Worm (Caenorhabditis elegans): Measurements from ENCODE around the gene srb-1.

DNA sequence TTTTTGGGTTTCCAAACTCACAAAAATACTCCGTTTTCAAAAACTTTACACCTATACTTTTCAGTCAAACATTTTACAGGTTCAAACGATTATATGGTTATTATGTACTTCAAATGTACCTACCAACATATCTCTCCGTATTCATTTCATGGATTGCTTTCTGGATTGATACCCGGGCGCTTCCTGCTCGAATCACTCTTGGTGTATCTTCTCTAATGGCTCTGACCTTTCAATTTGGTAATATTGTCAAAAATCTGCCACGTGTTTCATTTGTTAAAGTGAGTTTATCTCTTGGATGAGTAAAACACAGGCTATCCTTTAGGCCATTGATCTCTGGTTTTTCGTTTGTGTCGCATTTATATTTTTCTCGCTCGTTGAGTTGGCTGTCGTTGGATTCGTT, 39.0 kb downstream of the srb-1 start:
- no peak for TF ChIP-seq ama-1 (optimal IDR thresholded peaks at IDR 0.05)
- no peak for TF ChIP-seq pes-1 (GFP tag; IDR thresholded peaks at IDR 0.05)
- TF ChIP-seq aly-1 (tag; optimal IDR thresholded peaks at IDR 0.05): no peak
- TF ChIP-seq ceh-13 (GFP tag; optimal IDR thresholded peaks at IDR 0.05): no peak
- TF ChIP-seq flt-1 (GFP tag; IDR thresholded peaks at IDR 0.05): no peak
- no peak for TF ChIP-seq ceh-36 (tag; optimal IDR thresholded peaks at IDR 0.05)
- no peak for TF ChIP-seq hmg-4 (GFP tag; optimal IDR thresholded peaks at IDR 0.05)
- no peak for TF ChIP-seq hnd-1 (tag; optimal IDR thresholded peaks at IDR 0.05)
- no peak for TF ChIP-seq sea-1 (GFP tag; conservative IDR thresholded peaks at IDR 0.05)

All from whole organism, early embryonic.